Fruit fly (Drosophila melanogaster): ENCODE measurements around the gene cni.

The cni gene

DNA sequence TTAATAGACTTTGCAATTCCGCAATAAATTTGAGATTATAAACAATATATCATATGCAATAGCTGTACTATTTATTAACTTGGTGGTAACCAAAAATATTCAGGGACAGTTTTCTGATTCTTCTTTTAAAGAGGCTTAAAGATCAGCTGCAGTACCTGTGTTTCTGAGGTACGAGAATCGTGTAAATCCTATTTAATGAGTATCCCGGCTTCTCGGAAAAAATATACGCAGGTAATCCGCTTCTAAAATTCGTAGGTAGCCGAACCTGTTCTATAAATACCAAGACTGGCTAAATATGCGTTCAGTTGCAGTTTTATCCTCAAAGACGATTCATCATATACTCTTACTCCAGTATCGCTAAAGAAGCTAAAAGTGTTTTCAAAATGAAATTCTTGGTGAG lies 19.1 kb upstream of the cni start, which contains the start of gene CG4440:
CG4440 (plus strand) TSS at position 301 of the 400 bp plus-strand sequence.
- TF ChIP-seq h (optimal IDR thresholded peaks at IDR 0.05) = no peak
- TF ChIP-seq Myc (optimal IDR thresholded peaks at IDR 0.05) = no peak
- TF ChIP-seq ttk (optimal IDR thresholded peaks at IDR 0.05) = no peak
- no peak for TF ChIP-seq insv (optimal IDR thresholded peaks at IDR 0.05)
- no peak for TF ChIP-seq psq (optimal IDR thresholded peaks at IDR 0.05)
- no peak for TF ChIP-seq Sin3A (optimal IDR thresholded peaks at IDR 0.05)

DNA sequence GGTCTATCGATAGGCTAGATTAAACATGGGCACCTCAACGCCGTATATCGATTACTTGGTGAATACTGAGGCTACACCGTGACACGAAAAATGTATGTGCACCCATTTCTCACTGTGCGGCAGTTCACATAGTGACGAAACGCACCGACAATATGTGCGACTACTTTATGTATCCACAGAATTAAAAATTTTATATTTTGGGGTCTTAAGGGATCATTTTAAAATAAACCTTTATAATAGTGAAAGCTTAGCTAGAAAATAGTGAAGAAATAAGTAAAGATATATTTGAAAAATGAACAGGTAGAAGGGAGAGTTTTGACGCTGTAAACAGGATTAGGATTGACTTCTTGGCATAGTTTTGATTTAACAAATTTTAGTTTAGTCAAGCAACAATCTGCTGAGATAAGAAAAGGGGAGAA lies 18.6 kb upstream of the cni start, which contains the start of gene mRpL4:
mRpL4 (minus strand) TSS at position 31 of the 419 bp plus-strand sequence.
- no peak for TF ChIP-seq insv (optimal IDR thresholded peaks at IDR 0.05)
- no peak for TF ChIP-seq ttk (optimal IDR thresholded peaks at IDR 0.05)
- TF ChIP-seq Sin3A (optimal IDR thresholded peaks at IDR 0.05) = no peak
- TF ChIP-seq psq (optimal IDR thresholded peaks at IDR 0.05) = no peak
- TF ChIP-seq Myc (optimal IDR thresholded peaks at IDR 0.05) = no peak
- no peak for TF ChIP-seq h (optimal IDR thresholded peaks at IDR 0.05)

DNA sequence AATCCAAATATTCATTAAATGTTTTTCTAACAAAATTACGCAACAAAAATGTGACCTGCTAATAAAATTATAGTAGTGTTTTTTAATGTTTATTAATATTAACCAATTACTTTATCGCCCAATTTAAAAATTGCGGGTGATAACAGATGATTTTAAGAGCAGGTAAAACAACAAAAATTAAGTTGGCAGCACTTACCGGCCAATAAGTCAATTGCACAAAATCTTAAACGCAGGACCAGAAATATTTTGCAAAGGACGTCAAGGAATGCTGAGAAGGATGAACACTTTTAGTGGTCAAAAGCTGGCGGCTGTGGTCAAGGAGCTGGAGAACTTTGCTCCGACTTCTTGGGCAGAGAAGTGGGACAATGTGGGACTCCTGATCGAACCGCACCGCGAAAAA lies 16.4 kb upstream of the cni start, which contains the start of gene CG4278:
CG4278 (plus strand) TSS at position 178 of the 400 bp plus-strand sequence.
- TF ChIP-seq Myc (optimal IDR thresholded peaks at IDR 0.05) (no peak), psq (optimal IDR thresholded peaks at IDR 0.05) (no peak), insv (optimal IDR thresholded peaks at IDR 0.05) (no peak), ttk (optimal IDR thresholded peaks at IDR 0.05) (no peak), Sin3A (optimal IDR thresholded peaks at IDR 0.05) (no peak), h (optimal IDR thresholded peaks at IDR 0.05) (no peak)

DNA sequence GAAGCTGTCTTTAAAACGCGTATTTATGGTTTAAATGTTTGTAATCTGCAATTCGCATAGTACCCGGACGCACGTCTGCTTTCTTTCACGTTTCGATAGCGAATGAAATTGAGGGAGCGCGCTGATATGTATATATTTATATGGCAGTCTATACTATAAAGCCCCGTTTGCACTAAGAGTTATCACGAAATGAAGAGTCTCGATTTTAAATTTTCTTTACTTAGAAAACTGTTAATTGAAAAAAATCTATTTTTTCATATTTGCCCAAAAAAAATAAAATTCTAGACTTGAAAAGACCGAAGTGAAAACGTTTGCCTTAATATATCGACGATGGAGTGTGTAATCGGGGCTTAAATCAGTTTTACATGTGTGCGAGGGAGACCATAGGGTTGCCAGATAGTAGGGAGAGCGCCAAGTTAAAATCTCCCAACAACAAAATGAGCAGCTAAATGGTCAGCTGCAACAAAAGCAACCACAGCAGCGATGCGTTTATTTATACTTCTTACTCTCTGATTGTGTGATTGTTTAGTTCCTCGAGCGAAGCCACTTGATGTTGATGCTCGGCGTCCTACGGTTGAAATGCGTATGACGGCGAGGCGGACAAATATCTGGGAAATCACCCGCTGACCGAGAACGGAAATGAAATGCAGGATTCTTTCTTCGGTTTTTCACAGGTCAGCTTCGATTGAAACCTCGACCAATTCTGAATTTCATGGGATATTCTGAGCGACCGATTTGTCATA lies 15.2 kb upstream of the cni start, which contains the start of gene cact:
cact (minus strand) TSS at position 693 of the 743 bp plus-strand sequence.
- TF ChIP-seq insv (optimal IDR thresholded peaks at IDR 0.05) (no peak), ttk (optimal IDR thresholded peaks at IDR 0.05) (no peak), Sin3A (optimal IDR thresholded peaks at IDR 0.05) (no peak), h (optimal IDR thresholded peaks at IDR 0.05) (no peak), psq (optimal IDR thresholded peaks at IDR 0.05) (no peak), Myc (optimal IDR thresholded peaks at IDR 0.05) (no peak)

DNA sequence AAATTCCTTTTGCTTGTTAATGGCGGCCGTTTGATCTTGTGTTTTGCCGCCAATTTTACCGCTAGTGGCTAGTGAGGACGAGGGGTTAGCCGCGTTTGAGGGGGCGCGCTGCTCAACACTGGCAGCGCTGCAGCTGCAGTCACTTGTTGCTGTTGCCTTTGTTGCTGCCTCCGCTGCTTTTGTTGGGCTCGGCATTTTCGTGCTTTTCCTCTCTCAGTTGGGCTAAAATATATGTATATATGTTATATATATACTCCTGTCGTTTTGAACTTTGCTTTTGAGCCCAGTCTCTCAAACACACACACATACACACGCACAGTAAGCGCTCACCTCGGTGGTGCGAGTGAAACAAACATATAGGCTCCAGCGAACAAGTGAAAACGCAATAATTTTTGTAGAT lies 14.3 kb upstream of the cni start:
- TF ChIP-seq insv (optimal IDR thresholded peaks at IDR 0.05) (no peak), Myc (optimal IDR thresholded peaks at IDR 0.05) (no peak), h (optimal IDR thresholded peaks at IDR 0.05) (no peak), ttk (optimal IDR thresholded peaks at IDR 0.05) (no peak), psq (optimal IDR thresholded peaks at IDR 0.05) (no peak), Sin3A (optimal IDR thresholded peaks at IDR 0.05) (no peak)

DNA sequence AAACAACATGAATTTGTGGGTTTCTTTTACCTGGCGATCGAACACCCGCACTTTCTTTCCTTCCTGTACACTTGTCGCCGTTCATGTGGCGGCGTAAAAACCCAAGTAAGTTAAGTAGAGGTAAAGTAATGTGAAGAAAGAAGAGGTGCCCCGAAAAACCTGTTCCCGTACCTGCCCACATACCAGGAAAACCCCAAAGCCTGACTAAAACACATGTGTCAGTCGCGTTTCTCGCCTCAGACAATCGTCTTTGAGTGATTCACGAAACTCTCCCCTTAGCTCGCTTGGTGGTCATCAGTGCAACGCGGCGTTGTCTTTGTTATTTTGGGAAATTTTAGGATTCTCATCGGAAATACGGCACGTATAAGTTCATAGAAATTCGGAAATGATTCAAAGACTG lies 13.0 kb upstream of the cni start:
- no peak for TF ChIP-seq Myc (optimal IDR thresholded peaks at IDR 0.05)
- TF ChIP-seq h (optimal IDR thresholded peaks at IDR 0.05) = no peak
- TF ChIP-seq insv (optimal IDR thresholded peaks at IDR 0.05) = no peak
- TF ChIP-seq Sin3A (optimal IDR thresholded peaks at IDR 0.05) = no peak
- no peak for TF ChIP-seq psq (optimal IDR thresholded peaks at IDR 0.05)
- TF ChIP-seq ttk (optimal IDR thresholded peaks at IDR 0.05) = no peak

DNA sequence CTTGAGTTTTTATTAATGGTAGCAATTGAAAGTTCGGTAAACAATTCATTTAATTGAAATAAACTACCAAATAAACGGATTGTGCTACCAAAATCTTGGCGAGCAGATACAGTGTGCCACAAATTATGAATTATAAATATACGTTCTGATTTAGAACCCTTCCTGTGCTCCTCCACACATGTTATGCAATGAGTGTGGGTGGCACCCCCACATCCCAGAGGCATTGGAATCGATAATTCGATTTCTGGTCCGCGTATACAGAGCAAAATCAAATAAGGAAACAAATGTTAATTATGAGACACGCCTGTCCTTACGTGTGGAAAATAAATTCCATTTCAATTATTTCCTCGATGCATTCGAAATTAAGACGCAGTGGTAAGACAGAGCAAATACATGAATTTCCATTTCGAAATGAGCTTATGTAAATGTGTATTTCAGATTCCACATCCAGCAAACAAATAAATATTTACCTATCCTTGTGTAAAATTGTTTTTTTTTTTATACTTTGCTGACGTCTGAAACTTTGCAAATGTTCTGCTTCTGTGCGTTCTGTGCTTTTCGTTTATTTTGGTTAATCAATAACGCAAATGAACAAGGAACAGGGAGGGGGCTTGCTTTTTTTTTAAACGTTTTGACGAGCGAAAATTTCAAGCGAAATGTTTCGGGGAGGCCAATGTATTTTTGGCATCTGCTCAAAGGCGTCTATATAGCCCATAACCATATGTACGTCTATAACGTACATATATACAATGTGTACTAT lies 11.5 kb upstream of the cni start:
- no peak for TF ChIP-seq h (optimal IDR thresholded peaks at IDR 0.05)
- TF ChIP-seq Sin3A (optimal IDR thresholded peaks at IDR 0.05) = no peak
- no peak for TF ChIP-seq psq (optimal IDR thresholded peaks at IDR 0.05)
- TF ChIP-seq insv (optimal IDR thresholded peaks at IDR 0.05) = no peak

DNA sequence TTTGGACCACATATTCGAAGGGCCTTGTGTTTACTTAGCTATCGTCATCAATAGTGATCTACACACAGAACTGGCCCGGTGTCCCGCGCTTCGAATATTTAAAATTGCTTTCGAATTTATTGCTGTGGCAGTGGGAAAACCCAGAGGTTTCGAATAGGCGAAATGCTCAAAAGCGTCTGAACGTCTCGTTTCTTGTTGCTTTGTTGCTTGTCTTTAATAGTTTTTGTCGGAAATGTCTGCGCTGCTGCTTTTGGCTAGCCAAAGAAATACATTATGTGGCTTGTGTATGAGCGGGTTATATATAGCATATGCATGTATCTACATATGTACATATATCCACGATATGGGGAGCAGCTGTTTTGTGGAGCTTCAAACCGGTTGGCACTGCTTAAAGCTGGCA lies 10.7 kb upstream of the cni start:
- TF ChIP-seq Sin3A (optimal IDR thresholded peaks at IDR 0.05) (no peak), insv (optimal IDR thresholded peaks at IDR 0.05) (no peak), Myc (optimal IDR thresholded peaks at IDR 0.05) (no peak), psq (optimal IDR thresholded peaks at IDR 0.05) (no peak), h (optimal IDR thresholded peaks at IDR 0.05) (no peak), ttk (optimal IDR thresholded peaks at IDR 0.05) (no peak)

DNA sequence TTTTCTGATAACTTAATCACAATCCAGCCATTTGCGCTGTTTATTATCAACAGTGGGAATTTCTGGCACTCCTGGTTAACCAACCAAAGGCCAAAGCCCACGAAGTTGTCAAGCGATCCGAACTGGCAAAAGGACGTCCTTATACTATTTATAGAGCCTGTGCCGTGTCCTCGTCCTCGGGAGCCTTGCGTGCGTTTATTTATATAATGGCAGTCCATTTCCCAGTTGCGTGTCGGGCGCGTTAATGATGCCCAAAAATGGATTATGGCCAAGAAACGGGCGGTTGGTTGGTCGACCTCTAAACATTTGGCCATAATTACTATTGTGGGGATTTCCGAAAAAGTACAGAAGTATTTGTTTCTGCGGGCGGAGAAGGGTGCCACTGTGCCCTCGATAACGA lies 9.9 kb upstream of the cni start:
- no peak for TF ChIP-seq h (optimal IDR thresholded peaks at IDR 0.05)
- no peak for TF ChIP-seq psq (optimal IDR thresholded peaks at IDR 0.05)
- no peak for TF ChIP-seq Myc (optimal IDR thresholded peaks at IDR 0.05)
- no peak for TF ChIP-seq Sin3A (optimal IDR thresholded peaks at IDR 0.05)

DNA sequence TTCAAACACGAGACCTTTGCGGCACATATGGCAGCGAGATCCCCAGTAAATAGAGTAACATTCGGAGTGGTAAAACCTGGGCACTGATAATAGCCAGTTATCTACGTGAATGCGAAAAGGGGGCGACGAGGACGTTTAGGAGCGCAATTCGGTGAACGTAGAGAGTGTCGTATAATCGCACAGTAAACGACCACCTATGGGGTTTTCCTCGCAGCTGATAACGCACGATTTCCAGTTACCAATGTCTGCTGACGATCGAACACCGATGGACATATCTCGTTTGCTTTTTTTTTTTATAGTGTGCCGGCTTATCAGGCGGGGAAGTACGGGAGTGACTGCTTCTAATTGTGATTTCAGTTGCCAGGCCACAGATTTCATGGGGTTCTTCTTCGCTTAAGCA lies 9.2 kb upstream of the cni start:
- no peak for TF ChIP-seq psq (optimal IDR thresholded peaks at IDR 0.05)
- TF ChIP-seq Myc (optimal IDR thresholded peaks at IDR 0.05) = no peak
- TF ChIP-seq h (optimal IDR thresholded peaks at IDR 0.05) = no peak
- TF ChIP-seq insv (optimal IDR thresholded peaks at IDR 0.05) = no peak
- no peak for TF ChIP-seq ttk (optimal IDR thresholded peaks at IDR 0.05)
- no peak for TF ChIP-seq Sin3A (optimal IDR thresholded peaks at IDR 0.05)

DNA sequence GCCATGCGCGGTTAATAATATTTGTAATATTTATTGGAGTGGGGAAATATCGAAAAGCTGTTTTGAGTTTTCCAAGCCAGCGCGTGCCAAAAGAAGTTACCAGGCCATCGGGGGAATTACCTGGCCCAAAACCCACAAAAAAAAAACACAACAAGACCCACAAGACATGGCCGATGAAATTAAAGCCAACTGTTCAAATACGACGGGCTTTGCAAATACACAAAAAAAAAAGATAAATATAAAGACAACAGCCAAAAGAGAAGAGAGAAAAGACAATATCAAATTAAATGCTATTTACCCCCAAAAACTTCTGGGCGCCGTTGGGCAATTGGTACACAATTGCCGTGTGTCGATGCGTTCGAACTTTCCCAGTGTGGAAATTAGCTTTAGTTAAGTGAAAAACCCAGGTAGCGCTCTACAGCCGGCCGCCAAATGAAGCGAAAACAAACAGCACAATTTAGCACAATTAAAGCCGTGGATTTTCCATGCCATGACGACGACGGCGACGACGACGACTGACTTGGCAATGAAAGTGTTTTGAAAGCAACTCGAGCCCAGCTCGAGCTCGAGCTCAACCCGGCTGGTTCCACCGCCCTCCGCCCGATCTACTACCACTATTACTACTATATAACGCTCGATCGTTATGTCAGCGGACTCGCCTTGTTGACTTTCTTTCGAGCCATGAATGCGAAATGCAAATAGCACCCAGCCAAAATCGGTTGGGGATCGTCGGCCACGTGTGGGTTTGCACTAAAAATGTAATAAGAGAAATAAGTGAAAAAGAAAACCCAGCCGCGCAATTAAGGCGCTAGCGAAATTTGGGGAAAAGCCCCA lies 7.5 kb upstream of the cni start:
- no peak for TF ChIP-seq insv (optimal IDR thresholded peaks at IDR 0.05)
- TF ChIP-seq Myc (optimal IDR thresholded peaks at IDR 0.05) = no peak
- TF ChIP-seq h (optimal IDR thresholded peaks at IDR 0.05) = no peak
- no peak for TF ChIP-seq psq (optimal IDR thresholded peaks at IDR 0.05)
- TF ChIP-seq ttk (optimal IDR thresholded peaks at IDR 0.05) = no peak
- TF ChIP-seq Sin3A (optimal IDR thresholded peaks at IDR 0.05) = no peak

Data from Kc167 (cell line).